Worm (Caenorhabditis elegans): ENCODE results near the gene ZK836.3.

DNA sequence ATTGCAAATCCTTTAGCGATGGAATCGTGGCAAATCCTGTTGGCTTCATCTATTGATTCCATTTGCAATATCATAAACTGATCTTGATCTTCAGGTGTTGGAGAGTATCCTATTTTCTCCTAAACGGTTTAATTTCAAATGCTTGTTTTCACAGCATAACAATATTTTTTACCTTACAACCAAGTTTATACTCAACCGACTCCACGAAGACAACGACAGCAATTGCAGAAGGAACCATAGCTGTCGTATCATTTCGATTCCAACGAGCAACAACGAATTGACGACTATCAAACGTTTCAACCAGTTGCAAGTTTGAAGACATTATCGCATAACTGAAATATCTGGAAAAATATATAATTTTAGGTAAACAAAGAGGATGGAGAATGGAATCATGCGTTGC is 11.9 kb downstream of the ZK836.3 start, which contains the start of gene usip-1:
- TF ChIP-seq nhr-11 (tag; optimal IDR thresholded peaks at IDR 0.05) = no peak
- no peak for TF ChIP-seq pha-4 (GFP tag; IDR thresholded peaks at IDR 0.05)
- no peak for TF ChIP-seq pha-4 (tag; optimal IDR thresholded peaks at IDR 0.05)
- TF ChIP-seq jun-1 (tag; optimal IDR thresholded peaks at IDR 0.05) = no peak
- no peak for TF ChIP-seq mxl-3 (GFP tag; optimal IDR thresholded peaks at IDR 0.05)
- TF ChIP-seq saeg-2 (GFP tag; IDR thresholded peaks at IDR 0.05) = no peak
- no peak for TF ChIP-seq snpc-4 (tag; optimal IDR thresholded peaks at IDR 0.05)
- no peak for TF ChIP-seq zfp-3 (GFP tag; conservative IDR thresholded peaks at IDR 0.05)
- no peak for TF ChIP-seq fos-1 (tag; optimal IDR thresholded peaks at IDR 0.05)
- no peak for TF ChIP-seq zip-2 (tag; optimal IDR thresholded peaks at IDR 0.05)
- no peak for TF ChIP-seq ceh-82 (tag; optimal IDR thresholded peaks at IDR 0.05)
- TF ChIP-seq lin-1 (GFP tag; IDR thresholded peaks at IDR 0.05) = no peak
